Worm (Caenorhabditis elegans) whole organism, L1 larva: ENCODE measurements around the gene sdz-5.

Experiments
- C04F5.9 ChIP-seq: sonication (generic microtip); optimal IDR thresholded peaks from 2 replicates; lab custom pipeline; 2016; ENCODE audit warnings: missing genetic modification characterization, missing compliant biosample characterization
- blmp-1 ChIP-seq: fragments of 150-350 bp; optimal IDR thresholded peaks from 2 replicates; lab custom pipeline; 2014; ENCODE audit warnings: missing biosample characterization, missing genetic modification characterization
- ceh-63 ChIP-seq: fragments of 200-800 bp; sonication (Bioruptor generic); optimal IDR thresholded peaks from 2 replicates; lab custom pipeline; 2018; ENCODE audit warnings: mild to moderate bottlenecking, missing genetic modification characterization, missing compliant biosample characterization
- ceh-8 ChIP-seq: fragments of 200-800 bp; sonication (Bioruptor generic); optimal IDR thresholded peaks from 2 replicates; lab custom pipeline; 2018; ENCODE audit warnings: mild to moderate bottlenecking, missing genetic modification characterization, moderate library complexity, missing compliant biosample characterization
- ceh-82 ChIP-seq, 3 experiments: fragments of 150-350 bp in 1 of 3; sonication (generic microtip) in 2 of 3; optimal IDR thresholded peaks; 2 replicates each; lab custom pipeline; 2014 to 2017; ENCODE audit warnings: missing biosample characterization in 3 of 3, missing genetic modification characterization in 3 of 3
- ceh-88 ChIP-seq: fragments of 200-800 bp; sonication (Bioruptor generic); IDR thresholded peaks from 2 replicates; pipeline ENCODE4 v1.3.6; 2022; ENCODE audit warnings: missing genetic modification characterization, missing compliant biosample characterization
- ceh-90 ChIP-seq: sonication (generic microtip); optimal IDR thresholded peaks from 2 replicates; lab custom pipeline; 2016; ENCODE audit warnings: missing genetic modification characterization, missing compliant biosample characterization
- dpl-1 ChIP-seq, 3 experiments: fragments of 150-350 bp in 2 of 3; sonication (generic microtip) in 1 of 3; optimal IDR thresholded peaks; 2 replicates each; lab custom pipeline; 2014 to 2017; ENCODE audit warnings: missing biosample characterization in 3 of 3, missing genetic modification characterization in 3 of 3, missing genetic modification reagents in 3 of 3
- dsc-1 ChIP-seq: sonication (generic microtip); optimal IDR thresholded peaks from 2 replicates; lab custom pipeline; 2016; ENCODE audit warnings: mild to moderate bottlenecking, missing genetic modification characterization, missing compliant biosample characterization
- efl-1 ChIP-seq, 4 experiments: fragments of 150-350 bp; optimal IDR thresholded peaks in 3 of 4; peaks in 1 of 4; 1 replicate in 1 of 4; 2 replicates in 3 of 4; lab custom pipeline; 2014; ENCODE audit warnings: missing biosample characterization in 2 of 4, missing genetic modification characterization in 2 of 4, missing genetic modification reagents in 2 of 4
- efl-3 ChIP-seq: fragments of 200-800 bp; sonication (Bioruptor generic); optimal IDR thresholded peaks from 2 replicates; lab custom pipeline; 2018; ENCODE audit warnings: mild to moderate bottlenecking, missing genetic modification characterization, missing compliant biosample characterization
- egl-13 ChIP-seq: sonication (generic microtip); optimal IDR thresholded peaks from 2 replicates; lab custom pipeline; 2016; ENCODE audit warnings: missing genotype, missing genetic modification reagents, missing genetic modification characterization, missing compliant biosample characterization
- fkh-10 ChIP-seq: sonication (generic microtip); optimal IDR thresholded peaks from 2 replicates; lab custom pipeline; 2017; ENCODE audit warnings: missing biosample characterization, missing genetic modification reagents, missing genetic modification characterization
- fkh-8 ChIP-seq: sonication (generic microtip); optimal IDR thresholded peaks from 2 replicates; lab custom pipeline; 2016; ENCODE audit warnings: mild to moderate bottlenecking, missing genetic modification characterization, missing compliant biosample characterization
- fos-1 ChIP-seq: fragments of 150-350 bp; optimal IDR thresholded peaks from 2 replicates; lab custom pipeline; 2014; ENCODE audit warnings: missing biosample characterization, missing genetic modification characterization
- grh-1 ChIP-seq: fragments of 200-800 bp; sonication (Bioruptor generic); IDR thresholded peaks from 2 replicates; pipeline ENCODE4 v1.3.6; 2022; ENCODE audit warnings: missing genetic modification reagents, missing genetic modification characterization, missing compliant biosample characterization
- hlh-17 ChIP-seq: fragments of 200-800 bp; sonication (Bioruptor generic); optimal IDR thresholded peaks from 2 replicates; lab custom pipeline; 2018; ENCODE audit warnings: missing genetic modification characterization, mild to moderate bottlenecking, missing compliant biosample characterization, moderate library complexity, borderline replicate concordance
- hpl-2 ChIP-seq: fragments of 150-350 bp; optimal IDR thresholded peaks from 2 replicates; lab custom pipeline; 2014; ENCODE audit warnings: missing biosample characterization, missing genetic modification reagents, missing genetic modification characterization
- irx-1 ChIP-seq: sonication (generic microtip); optimal IDR thresholded peaks from 2 replicates; lab custom pipeline; 2016; ENCODE audit warnings: missing genetic modification characterization, missing compliant biosample characterization
- isw-1 ChIP-seq: fragments of 200-800 bp; sonication (Bioruptor generic); IDR thresholded peaks from 2 replicates; pipeline ENCODE4 v1.3.6; 2022; ENCODE audit warnings: missing genetic modification characterization, missing compliant biosample characterization
- lin-13 ChIP-seq: fragments of 150-350 bp; optimal IDR thresholded peaks from 2 replicates; lab custom pipeline; 2014; ENCODE audit warnings: missing biosample characterization, missing genetic modification reagents, missing genetic modification characterization
- lin-14 ChIP-seq: fragments of 200-800 bp; sonication (Bioruptor generic); optimal IDR thresholded peaks from 2 replicates; lab custom pipeline; 2018; ENCODE audit warnings: mild to moderate bottlenecking, missing genetic modification characterization, moderate library complexity, missing compliant biosample characterization
- lin-35 ChIP-seq, 2 experiments: fragments of 150-350 bp; optimal IDR thresholded peaks; 2 replicates each; lab custom pipeline; 2014; ENCODE audit warnings: missing biosample characterization in 2 of 2, missing genetic modification characterization in 2 of 2, missing genetic modification reagents in 2 of 2
- lin-39 ChIP-seq: fragments of 150-350 bp; optimal IDR thresholded peaks from 2 replicates; lab custom pipeline; 2014; ENCODE audit warnings: missing biosample characterization, missing genetic modification reagents, missing genetic modification characterization
- mep-1 ChIP-seq: fragments of 150-350 bp; optimal IDR thresholded peaks from 2 replicates; lab custom pipeline; 2014; ENCODE audit warnings: missing biosample characterization, missing genetic modification characterization
- nhr-12 ChIP-seq: sonication (generic microtip); optimal IDR thresholded peaks from 2 replicates; lab custom pipeline; 2017; ENCODE audit warnings: missing biosample characterization, missing genetic modification characterization
- nhr-19 ChIP-seq: fragments of 200-800 bp; sonication (Bioruptor generic); conservative IDR thresholded peaks from 2 replicates; pipeline ENCODE4 v1.3.6; 2022; ENCODE audit warnings: missing genetic modification characterization, missing compliant biosample characterization
- nhr-20 ChIP-seq: sonication (generic microtip); optimal IDR thresholded peaks from 2 replicates; lab custom pipeline; 2016; ENCODE audit warnings: mild to moderate bottlenecking, missing genetic modification characterization, missing compliant biosample characterization
- nhr-71 ChIP-seq: sonication (generic microtip); optimal IDR thresholded peaks from 2 replicates; lab custom pipeline; 2016; ENCODE audit warnings: mild to moderate bottlenecking, missing genetic modification characterization, moderate library complexity, missing compliant biosample characterization
- nhr-84 ChIP-seq: sonication (generic microtip); optimal IDR thresholded peaks from 2 replicates; lab custom pipeline; 2017; ENCODE audit warnings: missing biosample characterization, missing genetic modification characterization
- nhr-85 ChIP-seq: sonication (generic microtip); peaks from one replicate; lab custom pipeline; 2016; ENCODE audit warnings: missing genetic modification characterization, inconsistent platforms, missing compliant biosample characterization
- nhr-90 ChIP-seq: sonication (generic microtip); optimal IDR thresholded peaks from 2 replicates; lab custom pipeline; 2016; ENCODE audit warnings: mild to moderate bottlenecking, missing genetic modification characterization, missing compliant biosample characterization; ENCODE audit not compliant: poor library complexity
- pax-3 ChIP-seq: fragments of 200-800 bp; sonication (Bioruptor generic); optimal IDR thresholded peaks from 2 replicates; lab custom pipeline; 2018; ENCODE audit warnings: mild to moderate bottlenecking, missing genetic modification characterization, moderate library complexity, missing compliant biosample characterization
- rnt-1 ChIP-seq: sonication (generic microtip); optimal IDR thresholded peaks from 2 replicates; lab custom pipeline; 2016; ENCODE audit warnings: mild to moderate bottlenecking, missing genetic modification characterization, moderate library complexity, missing compliant biosample characterization
- skn-1 ChIP-seq: fragments of 150-350 bp; optimal IDR thresholded peaks from 2 replicates; lab custom pipeline; 2014; ENCODE audit warnings: missing biosample characterization, missing genetic modification characterization
- snpc-4 ChIP-seq: fragments of 150-350 bp; optimal IDR thresholded peaks from 2 replicates; lab custom pipeline; 2014; ENCODE audit warnings: missing biosample characterization, missing genetic modification characterization
- snu-23 ChIP-seq: sonication (generic microtip); optimal IDR thresholded peaks from 2 replicates; lab custom pipeline; 2016; ENCODE audit warnings: missing genetic modification characterization, missing compliant biosample characterization
- sup-37 ChIP-seq: fragments of 200-800 bp; sonication (Bioruptor generic); optimal IDR thresholded peaks from 2 replicates; lab custom pipeline; 2018; ENCODE audit warnings: mild to moderate bottlenecking, missing genetic modification characterization, missing compliant biosample characterization
- swsn-7 ChIP-seq: sonication (generic microtip); optimal IDR thresholded peaks from 2 replicates; lab custom pipeline; 2016; ENCODE audit warnings: missing genetic modification characterization, missing compliant biosample characterization
- tbx-2 ChIP-seq: sonication (generic microtip); optimal IDR thresholded peaks from 2 replicates; lab custom pipeline; 2016; ENCODE audit warnings: missing genetic modification characterization, missing compliant biosample characterization
- unc-30 ChIP-seq: sonication (generic microtip); optimal IDR thresholded peaks from 2 replicates; lab custom pipeline; 2017; ENCODE audit warnings: missing biosample characterization, missing genetic modification characterization
- unc-86 ChIP-seq: sonication (generic microtip); optimal IDR thresholded peaks from 2 replicates; lab custom pipeline; 2016; ENCODE audit warnings: missing genetic modification characterization, missing compliant biosample characterization
- unc-98 ChIP-seq: fragments of 200-800 bp; sonication (Bioruptor generic); IDR thresholded peaks from 2 replicates; pipeline ENCODE4 v1.3.6; 2022; ENCODE audit warnings: missing genetic modification characterization, missing compliant biosample characterization
- ztf-11 ChIP-seq, 2 experiments: sonication (generic microtip); optimal IDR thresholded peaks; 2 replicates each; lab custom pipeline; 2016 to 2017; ENCODE audit warnings: missing genetic modification characterization in 2 of 2, missing biosample characterization in 1 of 2, missing compliant biosample characterization in 1 of 2
- ztf-4 ChIP-seq: fragments of 150-350 bp; optimal IDR thresholded peaks from 2 replicates; lab custom pipeline; 2014; ENCODE audit warnings: missing biosample characterization, missing genetic modification characterization

Gene sdz-5

DNA sequence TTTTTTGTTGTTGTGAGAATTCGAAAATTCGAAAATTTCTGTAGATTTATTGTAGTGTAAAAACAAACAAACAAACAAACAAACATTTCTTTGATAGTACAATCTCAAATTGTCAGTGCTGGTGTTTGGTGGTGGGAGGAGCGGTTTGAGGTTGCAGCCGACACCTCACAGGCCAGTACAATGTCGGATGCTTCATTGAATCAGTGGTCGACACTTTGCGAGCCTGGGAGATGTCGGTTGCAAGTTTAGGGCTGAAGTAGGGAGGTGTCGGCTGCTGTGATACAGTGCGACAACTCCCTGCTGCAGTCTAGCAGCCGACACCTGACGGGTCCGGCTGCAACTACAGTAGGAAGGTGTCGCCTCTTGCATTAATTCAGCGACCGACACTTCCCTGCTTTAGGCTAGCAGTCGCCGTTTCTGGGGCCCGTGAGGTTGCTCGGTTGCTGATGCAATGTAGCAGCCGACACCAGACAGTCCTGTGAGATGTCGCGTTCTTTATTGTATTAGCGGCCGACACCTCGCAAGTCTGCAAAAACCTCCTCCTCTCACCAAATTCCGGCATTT, 22.5 kb upstream of the sdz-5 start:
- TF ChIP-seq snpc-4 (tag; lab: Kevin White, UChicago) = peak; percentile 47
- TF ChIP-seq swsn-7 (tag; lab: Kevin White, UChicago) = no peak
- TF ChIP-seq, all 84 proteins: peak for 1

DNA sequence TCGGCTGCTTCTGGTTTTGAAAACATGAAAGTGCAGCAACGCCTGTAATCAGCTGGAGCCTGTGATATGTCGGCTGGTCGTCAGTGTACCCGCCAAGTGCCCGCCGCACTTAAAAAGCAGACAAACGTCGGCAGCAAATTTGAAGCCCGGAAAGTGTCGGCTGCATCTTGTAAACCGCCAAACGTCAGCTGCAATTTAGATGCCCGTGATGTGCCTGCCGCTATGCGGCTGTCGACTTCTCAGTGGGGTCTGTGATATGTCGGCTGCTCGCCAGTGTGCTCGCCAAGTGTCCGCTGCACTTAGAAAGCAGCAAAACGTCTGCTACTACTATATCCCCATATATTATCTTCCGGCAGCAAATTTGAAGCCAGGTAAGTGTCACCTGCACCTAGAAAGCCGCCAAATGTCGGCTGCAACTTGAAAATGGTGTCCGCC, 21.4 kb upstream of the sdz-5 start:
- TF ChIP-seq snpc-4 (tag; lab: Kevin White, UChicago) = peak; percentile 2
- no peak for TF ChIP-seq nhr-71 (tag; lab: Kevin White, UChicago)

DNA sequence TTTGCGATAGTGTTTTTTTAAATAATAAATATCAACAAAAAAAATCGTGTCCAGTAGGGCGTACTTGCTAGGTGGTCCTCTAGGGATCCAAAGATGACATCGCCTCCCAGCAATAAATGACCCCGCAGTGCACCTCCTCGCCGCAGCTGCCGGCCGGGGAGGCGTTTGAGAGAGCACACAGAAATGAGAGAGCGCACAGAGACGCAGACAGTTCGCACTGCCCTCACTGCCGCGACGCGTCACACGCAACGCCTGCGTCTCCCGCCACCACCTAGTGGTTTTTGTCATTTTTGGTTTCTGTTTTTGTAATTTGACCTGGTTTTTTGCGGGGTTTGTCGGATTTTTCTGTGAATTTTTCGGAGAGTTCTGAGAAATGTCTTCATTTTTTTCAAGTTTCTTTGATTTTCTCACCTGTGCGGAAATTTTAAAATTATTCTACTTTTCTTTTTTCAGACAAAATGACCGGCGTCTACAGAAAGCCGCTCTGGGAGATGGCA, 20.6 kb upstream of the sdz-5 start, which contains the start of gene lido-7:
Gene lido-7 (plus strand): TSS at position 447 of the 497 bp plus-strand sequence.
- no peak for TF ChIP-seq ceh-63 (GFP tag; lab: Kevin White, UChicago)
- 0 out of 2 replicates have a peak, but pooled peaks have one; percentile 17 for TF ChIP-seq unc-98
- no peak for TF ChIP-seq ztf-11 (tag; optimal IDR thresholded peaks at IDR 0.05; lab: Kevin White, UChicago)
- TF ChIP-seq rnt-1 (tag; lab: Kevin White, UChicago) = peak; percentile 78
- no peak for TF ChIP-seq egl-13 (tag; lab: Kevin White, UChicago)
- peak; percentile 58 for TF ChIP-seq snu-23 (GFP tag; lab: Kevin White, UChicago)
- no peak for TF ChIP-seq unc-30 (tag; lab: Kevin White, UChicago)
- no peak for TF ChIP-seq ceh-8
- TF ChIP-seq mep-1 (tag; lab: Kevin White, UChicago) = peak; percentile 6
- TF ChIP-seq ceh-90 (tag; lab: Kevin White, UChicago) = no peak
- TF ChIP-seq lin-39 (tag; lab: Kevin White, UChicago) = no peak
- peak; percentile 38; the same call in 1 of the 2 replicates for TF ChIP-seq nhr-19 (GFP tag; lab: Robert Waterston, UW)
- no peak for TF ChIP-seq nhr-12 (tag; lab: Kevin White, UChicago)
- peak; percentile 12 for TF ChIP-seq dsc-1 (tag; lab: Kevin White, UChicago)
- peak; percentile 7 for TF ChIP-seq C04F5.9 (tag; lab: Kevin White, UChicago)
- TF ChIP-seq nhr-20 (tag; lab: Kevin White, UChicago) = peak; percentile 38
- peak; percentile 13; the same call in 1 of the 2 replicates for TF ChIP-seq isw-1
- TF ChIP-seq lin-14 (GFP tag; lab: Kevin White, UChicago) = peak; percentile 83
- TF ChIP-seq hlh-17 = no peak
- no peak for TF ChIP-seq pax-3
- no peak for TF ChIP-seq fos-1 (tag; lab: Kevin White, UChicago)
- TF ChIP-seq fkh-8 (tag; lab: Kevin White, UChicago) = peak; percentile 11
- TF ChIP-seq lin-35 (GFP tag; optimal IDR thresholded peaks at IDR 0.05; lab: Kevin White, UChicago) = peak; percentile 27 to 59
- no peak for TF ChIP-seq hpl-2 (GFP tag; lab: Kevin White, UChicago)
- TF ChIP-seq dpl-1 (GFP tag; optimal IDR thresholded peaks at IDR 0.05; lab: Kevin White, UChicago) = peak in 2 of 3 experiments; percentile 20 to 31
- peak; percentile 61 to 64 for TF ChIP-seq efl-1 (optimal IDR thresholded peaks at IDR 0.05; lab: Kevin White, UChicago)
- TF ChIP-seq efl-1 (GFP tag; optimal IDR thresholded peaks at IDR 0.05 in 1 of 2; lab: Kevin White, UChicago) = peak; percentile 30 to 44
- TF ChIP-seq nhr-71 (tag; lab: Kevin White, UChicago) = peak; percentile 71
- TF ChIP-seq tbx-2 (tag; lab: Kevin White, UChicago) = peak; percentile 52
- no peak for TF ChIP-seq nhr-84 (tag; lab: Kevin White, UChicago)
- TF ChIP-seq irx-1 (tag; lab: Kevin White, UChicago) = peak; percentile 28
- no peak for TF ChIP-seq fkh-10
- no peak for TF ChIP-seq blmp-1 (tag; lab: Kevin White, UChicago)
- 0 out of 2 replicates have a peak, but pooled peaks have one; percentile 22 for TF ChIP-seq grh-1 (GFP tag; lab: Robert Waterston, UW)
- TF ChIP-seq efl-3 = no peak
- no peak for TF ChIP-seq sup-37 (GFP tag; lab: Kevin White, UChicago)
- TF ChIP-seq ceh-82 (tag; optimal IDR thresholded peaks at IDR 0.05; lab: Kevin White, UChicago) = peak in 1 of 3 experiments; percentile 35
- TF ChIP-seq lin-13 (GFP tag; lab: Kevin White, UChicago) = peak; percentile 28
- peak; percentile 24 for TF ChIP-seq skn-1 (tag; lab: Kevin White, UChicago)
- TF ChIP-seq ztf-4 (tag; lab: Kevin White, UChicago) = no peak
- TF ChIP-seq swsn-7 (tag; lab: Kevin White, UChicago) = peak; percentile 59
- peak; percentile 15 for TF ChIP-seq unc-86 (tag; lab: Kevin White, UChicago)
- peak; percentile 2 for TF ChIP-seq nhr-90 (tag; lab: Kevin White, UChicago)
- no peak for TF ChIP-seq ceh-88 (GFP tag; lab: Robert Waterston, UW)
- TF ChIP-seq nhr-85 (tag; lab: Kevin White, UChicago) = peak; percentile 74
